Worm (Caenorhabditis elegans) whole organism, L3 larva: ENCODE results near the gene R11D1.1.

Experiments used
- ceh-16 ChIP-seq: sonication (generic microtip); optimal IDR thresholded peaks from 2 replicates; lab custom pipeline; 2017; ENCODE audit warnings: missing biosample characterization, missing genetic modification characterization
- elt-2 ChIP-seq: sonication (generic microtip); optimal IDR thresholded peaks from 2 replicates; lab custom pipeline; 2016; ENCODE audit warnings: missing genetic modification reagents, mild to moderate bottlenecking, missing genetic modification characterization, missing compliant biosample characterization
- fos-1 ChIP-seq: fragments of 150-350 bp; optimal IDR thresholded peaks from 2 replicates; lab custom pipeline; 2014; ENCODE audit warnings: missing biosample characterization, missing genetic modification characterization
- mdl-1 ChIP-seq: fragments of 150-350 bp; optimal IDR thresholded peaks from 2 replicates; lab custom pipeline; 2014; ENCODE audit warnings: missing biosample characterization, missing genetic modification characterization
- nfya-1 ChIP-seq: sonication (generic microtip); optimal IDR thresholded peaks from 2 replicates; lab custom pipeline; 2017; ENCODE audit warnings: missing genetic modification characterization, mild to moderate bottlenecking, missing compliant biosample characterization, antibody characterized with exemption, moderate library complexity; ENCODE audit not compliant: insufficient read depth
- nhr-11 ChIP-seq: fragments of 150-350 bp; optimal IDR thresholded peaks from 2 replicates; lab custom pipeline; 2014; ENCODE audit warnings: missing biosample characterization, missing genetic modification characterization
- nhr-23 ChIP-seq: fragments of 150-350 bp; optimal IDR thresholded peaks from 2 replicates; lab custom pipeline; 2014; ENCODE audit warnings: missing biosample characterization, missing genetic modification reagents, missing genetic modification characterization
- nhr-237 ChIP-seq: fragments of 150-350 bp; optimal IDR thresholded peaks from 2 replicates; lab custom pipeline; 2014; ENCODE audit warnings: missing biosample characterization, missing genetic modification characterization
- nhr-67 ChIP-seq: fragments of 150-350 bp; optimal IDR thresholded peaks from 2 replicates; lab custom pipeline; 2014; ENCODE audit warnings: missing biosample characterization, missing genetic modification characterization
- nhr-76 ChIP-seq: fragments of 150-350 bp; sonication (generic microtip); optimal IDR thresholded peaks from 5 replicates; lab custom pipeline; 2014; ENCODE audit warnings: missing biosample characterization, missing genetic modification characterization
- pha-4 ChIP-seq: fragments of 150-350 bp; optimal IDR thresholded peaks from 2 replicates; lab custom pipeline; 2014; ENCODE audit warnings: missing biosample characterization, missing genetic modification reagents, missing genetic modification characterization
- pqm-1 ChIP-seq: fragments of 150-350 bp; optimal IDR thresholded peaks from 2 replicates; lab custom pipeline; 2017; ENCODE audit warnings: missing biosample characterization, missing genetic modification characterization, inconsistent platforms
- tbx-2 ChIP-seq: sonication (generic microtip); optimal IDR thresholded peaks from 2 replicates; lab custom pipeline; 2016; ENCODE audit warnings: mild to moderate bottlenecking, missing genetic modification characterization, missing compliant biosample characterization

DNA sequence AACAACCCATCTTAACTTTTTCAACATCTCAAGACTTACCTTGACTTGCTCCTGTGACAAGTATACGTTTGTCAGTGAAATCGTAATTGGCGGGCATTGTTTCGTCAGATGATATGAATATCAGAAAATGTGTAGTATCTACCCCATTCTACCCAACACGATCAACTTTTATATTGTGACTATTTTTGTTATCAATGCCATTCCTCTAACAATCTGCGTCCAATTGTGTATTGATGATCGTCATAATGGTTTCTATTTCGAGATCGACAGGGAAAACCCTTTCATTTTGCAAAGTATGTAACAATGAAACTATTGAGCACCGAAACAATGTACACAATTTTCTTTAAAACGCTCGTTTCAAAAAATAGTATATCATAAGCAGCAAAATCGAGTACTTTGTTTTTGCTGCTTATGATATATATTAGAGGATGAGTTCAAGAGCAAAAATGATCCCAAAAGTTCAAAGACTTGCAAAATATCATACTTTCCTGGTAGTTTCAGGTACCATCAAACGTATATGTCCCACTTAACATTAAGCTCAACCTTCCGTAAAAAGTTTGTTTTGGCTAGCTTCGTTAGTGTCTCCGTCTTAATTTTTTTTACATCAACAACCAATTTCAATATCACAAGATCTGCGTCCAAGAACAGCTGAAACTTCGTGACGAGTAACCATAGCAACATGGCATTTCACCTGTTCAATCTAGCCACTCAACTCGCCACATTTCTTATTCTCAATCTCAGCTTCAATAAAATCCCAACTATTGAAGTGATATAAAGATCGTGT, 29.5 kb downstream of the R11D1.1 start, which contains the start of the genes dhs-21 and xbx-9:
- TF ChIP-seq nhr-237 (no peak), nfya-1 (no peak), mdl-1 (tag; lab: Kevin White, UChicago) (no peak), nhr-67 (tag; lab: Kevin White, UChicago) (no peak), nhr-76 (tag; lab: Kevin White, UChicago) (no peak), nhr-11 (no peak), pqm-1 (tag; lab: Kevin White, UChicago) (peak; percentile 86), ceh-16 (no peak), fos-1 (tag; lab: Kevin White, UChicago) (no peak), nhr-23 (tag; lab: Kevin White, UChicago) (no peak), pha-4 (tag; lab: Kevin White, UChicago) (peak; percentile 12), tbx-2 (tag; lab: Kevin White, UChicago) (no peak), elt-2 (tag; lab: Kevin White, UChicago) (peak; percentile 79)
